Worm (Caenorhabditis elegans) whole organism, midembryonic: ENCODE data around the gene C45B2.8.
A peak's percentile ranks its signal among the peaks of the same experiment; 100 is the strongest.

Experiments
- T22C8.4 ChIP-seq: fragments of 200-800 bp; sonication (Bioruptor generic); IDR thresholded peaks from 2 replicates; pipeline ENCODE4 v1.3.6; 2022; ENCODE audit warnings: missing genetic modification characterization, missing compliant biosample characterization
- flt-1 ChIP-seq: fragments of 200-800 bp; sonication (Bioruptor generic); IDR thresholded peaks from 2 replicates; pipeline ENCODE4 v1.3.6; 2022; ENCODE audit warnings: missing genetic modification characterization, missing compliant biosample characterization

ce11 chrX:6134423-6134822, 46.6 kb downstream of the C45B2.8 start:
- TF ChIP-seq T22C8.4 (GFP tag; lab: Robert Waterston, UW) (no peak), flt-1 (GFP tag; lab: Robert Waterston, UW) (0 out of 2 replicates have a peak, but pooled peaks have one; percentile 34)
